Fruit fly (Drosophila melanogaster) whole organism, embryonic: Measurements from ENCODE around the gene CG15406.

Source experiments
- ATbp ChIP-seq: fragments of 200-800 bp; sonication (Bioruptor generic); optimal IDR thresholded peaks from 2 replicates; lab custom pipeline; 2017; ENCODE audit warnings: missing biosample characterization, mild to moderate bottlenecking, missing genetic modification characterization, missing genetic modification reagents
- Abd-B ChIP-seq: fragments of 200-800 bp; sonication (Bioruptor generic); optimal IDR thresholded peaks from 2 replicates; lab custom pipeline; 2018; ENCODE audit warnings: missing biosample characterization, mild to moderate bottlenecking, missing genetic modification characterization, moderate library complexity
- CG10543 ChIP-seq: fragments of 200-800 bp; sonication (Bioruptor generic); optimal IDR thresholded peaks from 3 replicates; lab custom pipeline; 2017; ENCODE audit warnings: missing biosample characterization, mild to moderate bottlenecking, missing genetic modification characterization, moderate library complexity
- CG11723 ChIP-seq: fragments of 200-800 bp; sonication (Bioruptor generic); optimal IDR thresholded peaks from 2 replicates; lab custom pipeline; 2017; ENCODE audit warnings: missing biosample characterization, mild to moderate bottlenecking, missing genetic modification characterization
- CG12299 ChIP-seq: fragments of 200-800 bp; sonication (Bioruptor generic); optimal IDR thresholded peaks from 2 replicates; lab custom pipeline; 2018; ENCODE audit warnings: missing biosample characterization, mild to moderate bottlenecking, missing genetic modification characterization
- CG12769 ChIP-seq: fragments of 200-800 bp; sonication (Bioruptor generic); optimal IDR thresholded peaks from 2 replicates; lab custom pipeline; 2019; ENCODE audit warnings: missing biosample characterization, mild to moderate bottlenecking, missing genetic modification characterization, moderate library complexity
- CG12942 ChIP-seq: fragments of 200-800 bp; sonication (Bioruptor generic); optimal IDR thresholded peaks from 3 replicates; lab custom pipeline; 2016; ENCODE audit warnings: missing biosample characterization, missing genetic modification characterization
- CG14050 ChIP-seq: fragments of 200-800 bp; sonication (Bioruptor generic); IDR thresholded peaks from 3 replicates; pipeline ENCODE4 v1.3.6; 2022; ENCODE audit warnings: missing biosample characterization, missing genetic modification characterization
- CG14667 ChIP-seq: fragments of 200-800 bp; sonication (Bioruptor generic); IDR thresholded peaks from 2 replicates; pipeline ENCODE4 v1.3.6; 2022; ENCODE audit warnings: missing biosample characterization, missing genetic modification characterization
- CG17359 ChIP-seq: fragments of 200-800 bp; sonication (Bioruptor generic); optimal IDR thresholded peaks from 3 replicates; lab custom pipeline; 2018; ENCODE audit warnings: missing biosample characterization, mild to moderate bottlenecking, missing genetic modification characterization, moderate library complexity
- CG17385 ChIP-seq: fragments of 200-800 bp; sonication (Bioruptor generic); optimal IDR thresholded peaks from 3 replicates; lab custom pipeline; 2018; ENCODE audit warnings: missing biosample characterization, mild to moderate bottlenecking, missing genetic modification characterization
- CG17802 ChIP-seq: fragments of 200-800 bp; sonication (Bioruptor generic); optimal IDR thresholded peaks from 2 replicates; lab custom pipeline; 2018; ENCODE audit warnings: missing biosample characterization, mild to moderate bottlenecking, missing genetic modification characterization, moderate library complexity
- CG30403 ChIP-seq: fragments of 200-800 bp; sonication (Bioruptor generic); optimal IDR thresholded peaks from 3 replicates; lab custom pipeline; 2016; ENCODE audit warnings: missing biosample characterization, missing genetic modification characterization
- CG31365 ChIP-seq: fragments of 200-800 bp; sonication (Bioruptor generic); optimal IDR thresholded peaks from 2 replicates; lab custom pipeline; 2018; ENCODE audit warnings: missing biosample characterization, mild to moderate bottlenecking, missing genetic modification characterization
- CG31441 ChIP-seq: fragments of 200-800 bp; sonication (Bioruptor generic); IDR thresholded peaks from 2 replicates; pipeline ENCODE4 v1.3.6; 2022; ENCODE audit warnings: missing biosample characterization, missing genetic modification characterization
- CG3726 ChIP-seq: fragments of 200-800 bp; sonication (Bioruptor generic); IDR thresholded peaks from 3 replicates; pipeline ENCODE4, ENCODE4 v1.3.6; 2022; ENCODE audit warnings: missing biosample characterization, missing genetic modification characterization
- CG6654 ChIP-seq: fragments of 200-800 bp; sonication (Bioruptor generic); optimal IDR thresholded peaks from 2 replicates; lab custom pipeline; 2017; ENCODE audit warnings: missing biosample characterization, mild to moderate bottlenecking, missing genetic modification characterization
- CG7556 ChIP-seq: fragments of 200-800 bp; sonication (Bioruptor generic); optimal IDR thresholded peaks from 2 replicates; lab custom pipeline; 2017; ENCODE audit warnings: missing biosample characterization, mild to moderate bottlenecking, missing genetic modification characterization
- CG9932 ChIP-seq: fragments of 200-800 bp; sonication (Bioruptor generic); IDR thresholded peaks from 2 replicates; pipeline ENCODE4 v1.3.6; 2022; ENCODE audit warnings: missing biosample characterization, missing genetic modification characterization
- CHES-1-like ChIP-seq: fragments of 200-800 bp; sonication (Bioruptor generic); optimal IDR thresholded peaks from 2 replicates; lab custom pipeline; 2016; ENCODE audit warnings: missing biosample characterization, missing genetic modification characterization
- Dek ChIP-seq: fragments of 200-800 bp; sonication (Bioruptor generic); optimal IDR thresholded peaks from 3 replicates; lab custom pipeline; 2019; ENCODE audit warnings: missing biosample characterization, mild to moderate bottlenecking, missing genetic modification characterization, moderate library complexity
- Eip74EF ChIP-seq, 2 experiments: fragments of 200-800 bp in 1 of 2; fragments of >200 bp in 1 of 2; sonication (Bioruptor generic) in 1 of 2; optimal IDR thresholded peaks; 2 replicates each; lab custom pipeline; 2017 to 2019; ENCODE audit warnings: missing biosample characterization in 2 of 2, missing genetic modification characterization in 2 of 2, mild to moderate bottlenecking in 1 of 2, moderate library complexity in 1 of 2
- Ets97D ChIP-seq: fragments of 200-800 bp; sonication (Bioruptor generic); optimal IDR thresholded peaks from 3 replicates; lab custom pipeline; 2016; ENCODE audit warnings: missing biosample characterization, missing genetic modification characterization
- Gsc ChIP-seq: fragments of 200-800 bp; sonication (Bioruptor generic); IDR thresholded peaks from 2 replicates; pipeline ENCODE4 v1.3.6; 2022; ENCODE audit warnings: missing biosample characterization, missing genetic modification characterization
- HmgD ChIP-seq: fragments of 200-800 bp; sonication (Bioruptor generic); optimal IDR thresholded peaks from 3 replicates; lab custom pipeline; 2016; ENCODE audit warnings: missing biosample characterization, missing genetic modification characterization
- Hr51 ChIP-seq, 2 experiments: fragments of 200-800 bp; sonication (Bioruptor generic); optimal IDR thresholded peaks; 2 replicates in 1 of 2; 3 replicates in 1 of 2; lab custom pipeline; 2016 to 2018; ENCODE audit warnings: missing biosample characterization in 2 of 2, missing genetic modification characterization in 2 of 2, mild to moderate bottlenecking in 1 of 2, moderate library complexity in 1 of 2
- Mes4 ChIP-seq: fragments of 200-800 bp; sonication (Bioruptor generic); optimal IDR thresholded peaks from 2 replicates; lab custom pipeline; 2016; ENCODE audit warnings: missing biosample characterization, missing genetic modification characterization
- Pdp1 ChIP-seq, 2 experiments: fragments of 200-800 bp; sonication (Bioruptor generic); optimal IDR thresholded peaks; 3 replicates each; lab custom pipeline; 2016; ENCODE audit warnings: missing biosample characterization in 2 of 2, missing genetic modification characterization in 2 of 2, mild to moderate bottlenecking in 1 of 2, moderate library complexity in 1 of 2
- br ChIP-seq: fragments of >200 bp; optimal IDR thresholded peaks from 2 replicates; lab custom pipeline; 2017
- chinmo ChIP-seq: fragments of 200-800 bp; sonication (Bioruptor generic); IDR thresholded peaks from 4 replicates; pipeline ENCODE4 v1.3.6; 2022; ENCODE audit warnings: missing biosample characterization, missing genetic modification characterization; ENCODE audit not compliant: partially characterized antibody
- chm ChIP-seq: fragments of 200-800 bp; sonication (Bioruptor generic); IDR thresholded peaks from 2 replicates; pipeline ENCODE4 v1.3.6; 2022; ENCODE audit warnings: missing biosample characterization, missing genetic modification characterization
- dimm ChIP-seq: fragments of 200-800 bp; sonication (Bioruptor generic); IDR thresholded peaks from 2 replicates; pipeline ENCODE4 v1.3.6; 2022; ENCODE audit warnings: missing biosample characterization, missing genetic modification characterization
- hbn ChIP-seq: fragments of 200-800 bp; sonication (Bioruptor generic); IDR thresholded peaks from 2 replicates; pipeline ENCODE4 v1.3.6; 2022; ENCODE audit warnings: missing biosample characterization, missing genetic modification characterization; ENCODE audit not compliant: partially characterized antibody
- lbe ChIP-seq: fragments of 200-800 bp; sonication (Bioruptor generic); optimal IDR thresholded peaks from 2 replicates; lab custom pipeline; 2016; ENCODE audit warnings: missing biosample characterization, mild to moderate bottlenecking, missing genetic modification characterization
- pan ChIP-seq, 4 experiments: fragments of >200 bp in 3 of 4; fragments of 200-800 bp in 1 of 4; sonication (Bioruptor generic) in 1 of 4; optimal IDR thresholded peaks in 3 of 4; IDR thresholded peaks in 1 of 4; 2 replicates each; pipeline versions ENCODE4 v1.3.6 to Lab custom; 2017 to 2022; ENCODE audit warnings: missing biosample characterization in 2 of 4, missing genetic modification characterization in 2 of 4, mixed read lengths in 1 of 4
- pfk ChIP-seq: fragments of 200-800 bp; sonication (Bioruptor generic); optimal IDR thresholded peaks from 2 replicates; lab custom pipeline; 2018; ENCODE audit warnings: missing biosample characterization, mild to moderate bottlenecking, missing genetic modification characterization, moderate library complexity
- ranshi ChIP-seq: fragments of 200-800 bp; sonication (Bioruptor generic); IDR thresholded peaks from 2 replicates; pipeline ENCODE4 v1.3.6; 2022; ENCODE audit warnings: missing biosample characterization, missing genetic modification characterization
- repo ChIP-seq: fragments of 200-800 bp; sonication (Bioruptor generic); optimal IDR thresholded peaks from 2 replicates; lab custom pipeline; 2016; ENCODE audit warnings: missing biosample characterization, missing genetic modification characterization
- sens-2 ChIP-seq: fragments of 200-800 bp; sonication (Bioruptor generic); IDR thresholded peaks from 2 replicates; pipeline ENCODE4 v1.3.6; 2022; ENCODE audit warnings: missing biosample characterization, missing genetic modification characterization
- sob ChIP-seq: fragments of 200-800 bp; sonication (Bioruptor generic); IDR thresholded peaks from 2 replicates; pipeline ENCODE4 v1.3.6; 2022; ENCODE audit warnings: missing biosample characterization, missing genetic modification characterization
- sr ChIP-seq: fragments of 200-800 bp; sonication (Bioruptor generic); IDR thresholded peaks from 3 replicates; pipeline ENCODE4 v1.3.6; 2022; ENCODE audit warnings: missing biosample characterization, missing genetic modification characterization
- stc ChIP-seq: fragments of 200-800 bp; sonication (Bioruptor generic); IDR thresholded peaks from 2 replicates; pipeline ENCODE4 v1.3.6; 2022; ENCODE audit warnings: missing biosample characterization, missing genetic modification characterization
- tna ChIP-seq: fragments of 200-800 bp; sonication (Bioruptor generic); IDR thresholded peaks from 2 replicates; pipeline ENCODE4 v1.3.6; 2022; ENCODE audit warnings: missing biosample characterization, missing genetic modification characterization; ENCODE audit not compliant: partially characterized antibody
- unc-4 ChIP-seq: fragments of 200-800 bp; sonication (Bioruptor generic); IDR thresholded peaks from 2 replicates; pipeline ENCODE4 v1.3.6; 2022; ENCODE audit warnings: missing biosample characterization, missing genetic modification characterization; ENCODE audit not compliant: partially characterized antibody
- yki ChIP-seq: fragments of >200 bp; optimal IDR thresholded peaks from 3 replicates; lab custom pipeline; 2018
- z ChIP-seq: fragments of 200-800 bp; sonication (Bioruptor generic); IDR thresholded peaks from 3 replicates; pipeline ENCODE4 v1.3.6; 2022; ENCODE audit warnings: missing biosample characterization, missing genetic modification characterization
- zen2 ChIP-seq: fragments of 200-800 bp; sonication (Bioruptor generic); IDR thresholded peaks from 3 replicates; pipeline ENCODE4 v1.3.6; 2022; ENCODE audit warnings: missing biosample characterization, missing genetic modification characterization; ENCODE audit not compliant: partially characterized antibody
- zfh2 ChIP-seq: fragments of 200-800 bp; sonication (Bioruptor generic); optimal IDR thresholded peaks from 2 replicates; lab custom pipeline; 2016; ENCODE audit warnings: missing biosample characterization, missing genetic modification characterization

Gene CG15406

dm6 chr2L:3301755-3302499 lies 7.1 kb upstream of the CG15406 start (continued):
- TF ChIP-seq CG31441 (GFP tag; lab: Robert Waterston, UW) (peak; percentile 99), ranshi (peak; percentile 99), CG11723 (GFP tag; lab: Kevin White, UChicago) (peak; percentile 100), CG12942 (GFP tag; lab: Kevin White, UChicago) (peak; percentile 99), Mes4 (GFP tag; lab: Kevin White, UChicago) (peak; percentile 99), dimm (GFP tag; lab: Robert Waterston, UW) (peak; percentile 97), Abd-B (GFP tag; lab: Kevin White, UChicago) (peak; percentile 99), Pdp1 (GFP tag; optimal IDR thresholded peaks at IDR 0.05; lab: Kevin White, UChicago) (peak; percentile 99 to 100), Dek (tag; lab: Kevin White, UChicago) (peak; percentile 100), unc-4 (GFP tag; lab: Robert Waterston, UW) (peak; percentile 34; the same call in 1 of the 2 replicates), chinmo (GFP tag; lab: Robert Waterston, UW) (peak; percentile 65; the same call in 1 of the 4 replicates), CG17359 (tag; lab: Kevin White, UChicago) (peak; percentile 100), CG17802 (tag; lab: Kevin White, UChicago) (peak; percentile 93), CG30403 (GFP tag; lab: Kevin White, UChicago) (peak; percentile 100), repo (peak; percentile 100), CG3726 (GFP tag; lab: Robert Waterston, UW) (peak; percentile 99), Hr51 (GFP tag; optimal IDR thresholded peaks at IDR 0.05; lab: Kevin White, UChicago) (peak; percentile 99 to 100), tna (GFP tag; lab: Robert Waterston, UW) (no peak; the same call in 1 of the 2 replicates), lbe (peak; percentile 99), Eip74EF (GFP tag; optimal IDR thresholded peaks at IDR 0.05; lab: Kevin White, UChicago) (peak in 1 of 2 experiments; percentile 98), z (GFP tag; lab: Robert Waterston, UW) (peak; percentile 84), CG9932 (GFP tag; lab: Robert Waterston, UW) (peak; percentile 100), CG6654 (GFP tag; lab: Kevin White, UChicago) (peak; percentile 96), sob (GFP tag; lab: Robert Waterston, UW) (peak; percentile 100), yki (lab: Kevin White, UChicago) (peak; percentile 23), pan (optimal IDR thresholded peaks at IDR 0.05; lab: Kevin White, UChicago) (no peak), pan (GFP tag; optimal IDR thresholded peaks at IDR 0.05 in 1 of 2, IDR thresholded peaks at IDR 0.05 in 1 of 2) (peak in 1 of 2 experiments; percentile 99), CG31365 (tag; lab: Kevin White, UChicago) (peak; percentile 96), pfk (GFP tag; lab: Kevin White, UChicago) (peak; percentile 87), CG17385 (GFP tag; lab: Kevin White, UChicago) (peak; percentile 99), Gsc (peak; percentile 97), CG12299 (tag; lab: Kevin White, UChicago) (peak; percentile 99), CG7556 (GFP tag; lab: Kevin White, UChicago) (peak; percentile 100), chm (peak; percentile 100), hbn (GFP tag; lab: Robert Waterston, UW) (no peak), CG12769 (tag; lab: Kevin White, UChicago) (peak; percentile 100), sr (peak; percentile 93), CG10543 (peak; percentile 100), CG14667 (GFP tag; lab: Robert Waterston, UW) (peak; percentile 98), ATbp (GFP tag; lab: Kevin White, UChicago) (peak; percentile 100), stc (GFP tag; lab: Robert Waterston, UW) (peak; percentile 98), zfh2 (peak; percentile 100), br (lab: Kevin White, UChicago) (no peak), Ets97D (GFP tag; lab: Kevin White, UChicago) (peak; percentile 97), HmgD (peak; percentile 100), CG14050 (GFP tag; lab: Robert Waterston, UW) (peak; percentile 99), zen2 (no peak), CHES-1-like (GFP tag; lab: Kevin White, UChicago) (peak; percentile 100), sens-2 (GFP tag; lab: Robert Waterston, UW) (peak; percentile 98)
